Fruit fly (Drosophila melanogaster) whole organism, embryonic: ENCODE data around the gene CG16753.

Experiments
- Ada2b ChIP-seq: fragments of 200-800 bp; sonication (Bioruptor generic); IDR thresholded peaks from 2 replicates; pipeline ENCODE4 v1.3.6; 2022; ENCODE audit warnings: missing biosample characterization, missing genetic modification characterization
- Atf-2 ChIP-seq: fragments of 200-800 bp; sonication (Bioruptor generic); optimal IDR thresholded peaks from 2 replicates; lab custom pipeline; 2016; ENCODE audit warnings: missing biosample characterization, missing genetic modification characterization
- Awh ChIP-seq: fragments of 200-800 bp; sonication (Bioruptor generic); IDR thresholded peaks from 2 replicates; pipeline ENCODE4, ENCODE4 v1.3.6; 2022; ENCODE audit warnings: missing biosample characterization, missing genetic modification characterization
- CG11560 ChIP-seq: fragments of 200-800 bp; sonication (Bioruptor generic); IDR thresholded peaks from 3 replicates; pipeline ENCODE4 v1.3.6; 2022; ENCODE audit warnings: missing biosample characterization, missing genetic modification characterization
- CG12104 ChIP-seq: fragments of 200-800 bp; sonication (Bioruptor generic); optimal IDR thresholded peaks from 3 replicates; lab custom pipeline; 2016; ENCODE audit warnings: missing biosample characterization, missing genetic modification characterization
- CG12299 ChIP-seq: fragments of 200-800 bp; sonication (Bioruptor generic); optimal IDR thresholded peaks from 2 replicates; lab custom pipeline; 2018; ENCODE audit warnings: missing biosample characterization, mild to moderate bottlenecking, missing genetic modification characterization
- CG12744 ChIP-seq: fragments of 200-800 bp; sonication (Bioruptor generic); optimal IDR thresholded peaks from 2 replicates; lab custom pipeline; 2016; ENCODE audit warnings: missing biosample characterization, missing genetic modification characterization
- CG13296 ChIP-seq: fragments of 200-800 bp; sonication (Bioruptor generic); optimal IDR thresholded peaks from 3 replicates; lab custom pipeline; 2018; ENCODE audit warnings: missing biosample characterization, mild to moderate bottlenecking, missing genetic modification characterization
- CG13624 ChIP-seq: fragments of 200-800 bp; sonication (Bioruptor generic); optimal IDR thresholded peaks from 2 replicates; lab custom pipeline; 2016; ENCODE audit warnings: missing biosample characterization, missing genetic modification characterization
- CG13894 ChIP-seq: fragments of 200-800 bp; sonication (Bioruptor generic); optimal IDR thresholded peaks from 3 replicates; lab custom pipeline; 2018; ENCODE audit warnings: missing biosample characterization, mild to moderate bottlenecking, missing genetic modification characterization, moderate library complexity
- CG14860 ChIP-seq: fragments of 200-800 bp; sonication (Bioruptor generic); IDR thresholded peaks from 3 replicates; pipeline ENCODE4 v1.3.6; 2022; ENCODE audit warnings: missing biosample characterization, missing genetic modification characterization; ENCODE audit not compliant: partially characterized antibody
- CG1603 ChIP-seq: fragments of 200-800 bp; sonication (Bioruptor generic); optimal IDR thresholded peaks from 2 replicates; lab custom pipeline; 2019; ENCODE audit warnings: missing biosample characterization, mild to moderate bottlenecking, missing genetic modification characterization, moderate library complexity
- CG16813 ChIP-seq: fragments of 200-800 bp; sonication (Bioruptor generic); IDR thresholded peaks from 3 replicates; pipeline ENCODE4 v1.3.6; 2022; ENCODE audit warnings: missing biosample characterization, missing genetic modification characterization; ENCODE audit not compliant: partially characterized antibody
- CG2199 ChIP-seq: fragments of 200-800 bp; sonication (Bioruptor generic); IDR thresholded peaks from 3 replicates; pipeline ENCODE4 v1.3.6; 2022; ENCODE audit warnings: missing biosample characterization, missing genetic modification characterization
- CG42726 ChIP-seq: fragments of 200-800 bp; sonication (Bioruptor generic); IDR thresholded peaks from 2 replicates; pipeline ENCODE4 v1.3.6; 2022; ENCODE audit warnings: missing biosample characterization, missing genetic modification characterization; ENCODE audit not compliant: partially characterized antibody
- CG4328 ChIP-seq: fragments of 200-800 bp; sonication (Bioruptor generic); optimal IDR thresholded peaks from 3 replicates; lab custom pipeline; 2017; ENCODE audit warnings: missing biosample characterization, missing genetic modification reagents, missing genetic modification characterization
- CG6791 ChIP-seq: fragments of 200-800 bp; sonication (Bioruptor generic); IDR thresholded peaks from 3 replicates; pipeline ENCODE4 v1.3.6; 2022; ENCODE audit warnings: missing biosample characterization, missing genetic modification characterization; ENCODE audit not compliant: partially characterized antibody
- CG6854 ChIP-seq: fragments of 200-800 bp; sonication (Bioruptor generic); optimal IDR thresholded peaks from 3 replicates; lab custom pipeline; 2017; ENCODE audit warnings: missing biosample characterization, mild to moderate bottlenecking, missing genetic modification characterization
- Dll ChIP-seq: fragments of 200-800 bp; sonication (Bioruptor generic); IDR thresholded peaks from 4 replicates; pipeline ENCODE4 v1.3.6; 2022; ENCODE audit warnings: missing biosample characterization, missing genetic modification characterization; ENCODE audit not compliant: partially characterized antibody
- HLH3B ChIP-seq: fragments of 200-800 bp; sonication (Bioruptor generic); IDR thresholded peaks from 2 replicates; pipeline ENCODE4 v1.3.6; 2022; ENCODE audit warnings: missing biosample characterization, missing genetic modification characterization
- HLH4C ChIP-seq: fragments of 200-800 bp; sonication (Bioruptor generic); IDR thresholded peaks from 3 replicates; pipeline ENCODE4 v1.3.6; 2022; ENCODE audit warnings: missing biosample characterization, missing genetic modification characterization; ENCODE audit not compliant: partially characterized antibody
- Hand ChIP-seq: fragments of 200-800 bp; sonication (Bioruptor generic); optimal IDR thresholded peaks from 2 replicates; lab custom pipeline; 2017; ENCODE audit warnings: mild to moderate bottlenecking, missing biosample characterization, missing genetic modification reagents, missing genetic modification characterization
- Hmr ChIP-seq: fragments of 200-800 bp; sonication (Bioruptor generic); optimal IDR thresholded peaks from 3 replicates; lab custom pipeline; 2017; ENCODE audit warnings: mild to moderate bottlenecking, missing biosample characterization, missing genetic modification reagents, missing genetic modification characterization
- Med ChIP-seq: fragments of 200-800 bp; sonication (Bioruptor generic); peaks from one replicate; lab custom pipeline; 2016; ENCODE audit warnings: missing biosample characterization, missing genetic modification characterization, mild to moderate bottlenecking, inconsistent platforms, moderate library complexity
- Pdp1 ChIP-seq, 2 experiments: fragments of 200-800 bp; sonication (Bioruptor generic); optimal IDR thresholded peaks; 3 replicates each; lab custom pipeline; 2016; ENCODE audit warnings: missing biosample characterization in 2 of 2, missing genetic modification characterization in 2 of 2, mild to moderate bottlenecking in 1 of 2, moderate library complexity in 1 of 2
- Rx ChIP-seq: fragments of 200-800 bp; sonication (Bioruptor generic); IDR thresholded peaks from 2 replicates; pipeline ENCODE4 v1.3.6; 2022; ENCODE audit warnings: missing biosample characterization, missing genetic modification characterization
- Scr ChIP-seq: fragments of 200-800 bp; sonication (Bioruptor generic); IDR thresholded peaks from 2 replicates; pipeline ENCODE4 v1.3.6; 2022; ENCODE audit warnings: missing biosample characterization, missing genetic modification characterization; ENCODE audit not compliant: partially characterized antibody
- Vsx1 ChIP-seq: fragments of 200-800 bp; sonication (Bioruptor generic); optimal IDR thresholded peaks from 2 replicates; lab custom pipeline; 2017; ENCODE audit warnings: missing biosample characterization, mild to moderate bottlenecking, missing genetic modification characterization, missing genetic modification reagents
- ash1 ChIP-seq: fragments of 200-800 bp; sonication (Bioruptor generic); optimal IDR thresholded peaks from 2 replicates; lab custom pipeline; 2018; ENCODE audit warnings: missing biosample characterization, mild to moderate bottlenecking, missing genetic modification characterization
- ato ChIP-seq: fragments of 200-800 bp; sonication (Bioruptor generic); IDR thresholded peaks from 2 replicates; pipeline ENCODE4 v1.3.6; 2022; ENCODE audit warnings: missing biosample characterization, missing genetic modification characterization; ENCODE audit not compliant: partially characterized antibody
- bbx ChIP-seq: fragments of 200-800 bp; sonication (Bioruptor generic); IDR thresholded peaks from 2 replicates; pipeline ENCODE4 v1.3.6; 2022; ENCODE audit warnings: missing biosample characterization, missing genetic modification characterization; ENCODE audit not compliant: partially characterized antibody
- chinmo ChIP-seq: fragments of 200-800 bp; sonication (Bioruptor generic); IDR thresholded peaks from 4 replicates; pipeline ENCODE4 v1.3.6; 2022; ENCODE audit warnings: missing biosample characterization, missing genetic modification characterization; ENCODE audit not compliant: partially characterized antibody
- chm ChIP-seq: fragments of 200-800 bp; sonication (Bioruptor generic); IDR thresholded peaks from 2 replicates; pipeline ENCODE4 v1.3.6; 2022; ENCODE audit warnings: missing biosample characterization, missing genetic modification characterization
- grau ChIP-seq: fragments of 200-800 bp; optimal IDR thresholded peaks from 3 replicates; lab custom pipeline; 2019; ENCODE audit warnings: missing biosample characterization, mild to moderate bottlenecking, missing genetic modification characterization, moderate library complexity
- h ChIP-seq: fragments of >200 bp; optimal IDR thresholded peaks from 2 replicates; lab custom pipeline; 2017
- inv ChIP-seq: fragments of 200-800 bp; sonication (Bioruptor generic); IDR thresholded peaks from 2 replicates; pipeline ENCODE4 v1.3.6; 2022; ENCODE audit warnings: missing biosample characterization, missing genetic modification characterization; ENCODE audit not compliant: partially characterized antibody
- knrl ChIP-seq: fragments of 200-800 bp; sonication (Bioruptor generic); IDR thresholded peaks from 3 replicates; pipeline ENCODE4 v1.3.6; 2022; ENCODE audit warnings: missing biosample characterization, missing genetic modification characterization; ENCODE audit not compliant: partially characterized antibody
- nerfin-2 ChIP-seq: fragments of 200-800 bp; sonication (Bioruptor generic); IDR thresholded peaks from 2 replicates; pipeline ENCODE4 v1.3.6; 2022; ENCODE audit warnings: missing biosample characterization, missing genetic modification characterization; ENCODE audit not compliant: partially characterized antibody
- pita ChIP-seq: fragments of 200-800 bp; sonication (Bioruptor generic); optimal IDR thresholded peaks from 2 replicates; lab custom pipeline; 2017; ENCODE audit warnings: missing biosample characterization, mild to moderate bottlenecking, missing genetic modification characterization
- pzg ChIP-seq: fragments of 200-800 bp; sonication (Bioruptor generic); optimal IDR thresholded peaks from 3 replicates; lab custom pipeline; 2018; ENCODE audit warnings: missing biosample characterization, mild to moderate bottlenecking, missing genetic modification characterization, moderate library complexity
- slbo ChIP-seq: fragments of 200-800 bp; sonication (Bioruptor generic); IDR thresholded peaks from 2 replicates; pipeline ENCODE4 v1.3.6; 2022; ENCODE audit warnings: missing biosample characterization, missing genetic modification characterization
- sr ChIP-seq: fragments of 200-800 bp; sonication (Bioruptor generic); IDR thresholded peaks from 3 replicates; pipeline ENCODE4 v1.3.6; 2022; ENCODE audit warnings: missing biosample characterization, missing genetic modification characterization
- stwl ChIP-seq: fragments of 200-800 bp; sonication (Bioruptor generic); optimal IDR thresholded peaks from 3 replicates; lab custom pipeline; 2018; ENCODE audit warnings: missing biosample characterization, mild to moderate bottlenecking, missing genetic modification characterization, moderate library complexity
- tgo ChIP-seq: fragments of 200-800 bp; sonication (Bioruptor generic); IDR thresholded peaks from 3 replicates; pipeline ENCODE4 v1.3.6; 2022; ENCODE audit warnings: missing biosample characterization, missing genetic modification characterization
- twi ChIP-seq: fragments of 200-800 bp; optimal IDR thresholded peaks from 2 replicates; lab custom pipeline; 2019; ENCODE audit warnings: missing biosample characterization, mild to moderate bottlenecking, missing genetic modification characterization, moderate library complexity
- unc-4 ChIP-seq: fragments of 200-800 bp; sonication (Bioruptor generic); IDR thresholded peaks from 2 replicates; pipeline ENCODE4 v1.3.6; 2022; ENCODE audit warnings: missing biosample characterization, missing genetic modification characterization; ENCODE audit not compliant: partially characterized antibody
- yki ChIP-seq: fragments of >200 bp; optimal IDR thresholded peaks from 3 replicates; lab custom pipeline; 2018
- zen2 ChIP-seq: fragments of 200-800 bp; sonication (Bioruptor generic); IDR thresholded peaks from 3 replicates; pipeline ENCODE4 v1.3.6; 2022; ENCODE audit warnings: missing biosample characterization, missing genetic modification characterization; ENCODE audit not compliant: partially characterized antibody
- zfh2 ChIP-seq: fragments of 200-800 bp; sonication (Bioruptor generic); optimal IDR thresholded peaks from 2 replicates; lab custom pipeline; 2016; ENCODE audit warnings: missing biosample characterization, missing genetic modification characterization

The CG16753 gene

dm6 chr3L:3095590-3095989 is 40.7 kb downstream of the CG16753 start (continued):
- peak; percentile 67 for TF ChIP-seq chm (GFP tag; lab: Robert Waterston, UW)
- peak; percentile 33 for TF ChIP-seq Med (GFP tag; lab: Kevin White, UChicago)
- no peak for TF ChIP-seq Ada2b
- peak; percentile 84 for TF ChIP-seq bbx (GFP tag; lab: Robert Waterston, UW)
- no peak for TF ChIP-seq CG13296
- TF ChIP-seq CG12744 (GFP tag; lab: Kevin White, UChicago): no peak
- TF ChIP-seq knrl (GFP tag; lab: Robert Waterston, UW): peak; percentile 52; the same call in 2 of the 3 replicates
- no peak for TF ChIP-seq pzg (GFP tag; lab: Kevin White, UChicago)
- TF ChIP-seq Rx (GFP tag; lab: Robert Waterston, UW): no peak
- TF ChIP-seq CG14860 (GFP tag; lab: Robert Waterston, UW): peak; percentile 76
- no peak for TF ChIP-seq slbo (GFP tag; lab: Robert Waterston, UW)
- no peak for TF ChIP-seq grau (tag; lab: Kevin White, UChicago)
- peak; percentile 47; the same call in 3 of the 4 replicates for TF ChIP-seq Dll (GFP tag; lab: Robert Waterston, UW)
- TF ChIP-seq CG42726 (GFP tag; lab: Robert Waterston, UW): peak; percentile 94
- no peak for TF ChIP-seq CG13894 (tag; lab: Kevin White, UChicago)
- peak; percentile 28 for TF ChIP-seq CG6854 (GFP tag; lab: Kevin White, UChicago)
- 0 out of 2 replicates have a peak, but pooled peaks have one; percentile 32 for TF ChIP-seq unc-4
- no peak for TF ChIP-seq yki (lab: Kevin White, UChicago)
- peak; percentile 51; the same call in 1 of the 3 replicates for TF ChIP-seq sr (GFP tag; lab: Robert Waterston, UW)
- TF ChIP-seq Vsx1 (GFP tag; lab: Kevin White, UChicago): peak; percentile 40
- no peak for TF ChIP-seq CG12299 (tag; lab: Kevin White, UChicago)
- peak; percentile 53; the same call in 2 of the 3 replicates for TF ChIP-seq zen2
- TF ChIP-seq ash1 (GFP tag; lab: Kevin White, UChicago): no peak
- no peak for TF ChIP-seq Hmr
- no peak for TF ChIP-seq Atf-2 (GFP tag; lab: Kevin White, UChicago)
- no peak for TF ChIP-seq Hand (GFP tag; lab: Kevin White, UChicago)
- no peak for TF ChIP-seq tgo (GFP tag; lab: Robert Waterston, UW)
- peak; percentile 62 for TF ChIP-seq Scr
- TF ChIP-seq CG6791: peak; percentile 91
- no peak for TF ChIP-seq CG4328 (GFP tag; lab: Kevin White, UChicago)
- no peak for TF ChIP-seq h (lab: Kevin White, UChicago)
- no peak for TF ChIP-seq CG1603 (tag; lab: Kevin White, UChicago)
- peak; percentile 89 for TF ChIP-seq ato (GFP tag; lab: Robert Waterston, UW)
- TF ChIP-seq HLH3B (GFP tag; lab: Robert Waterston, UW): no peak
- TF ChIP-seq stwl: no peak
- TF ChIP-seq inv (GFP tag; lab: Robert Waterston, UW): peak; percentile 37; the same call in 1 of the 2 replicates
- TF ChIP-seq CG13624 (GFP tag; lab: Kevin White, UChicago): no peak
- peak; percentile 50; the same call in 1 of the 4 replicates for TF ChIP-seq chinmo (GFP tag; lab: Robert Waterston, UW)
- TF ChIP-seq zfh2 (GFP tag; lab: Kevin White, UChicago): no peak
- TF ChIP-seq CG2199 (GFP tag; lab: Robert Waterston, UW): 0 out of 3 replicates have a peak, but pooled peaks have one; percentile 6
- no peak for TF ChIP-seq CG12104 (GFP tag; lab: Kevin White, UChicago)
- TF ChIP-seq HLH4C (GFP tag; lab: Robert Waterston, UW): peak; percentile 63
- TF ChIP-seq CG16813: peak; percentile 82
- TF ChIP-seq twi (tag; lab: Kevin White, UChicago): no peak
- TF ChIP-seq Pdp1 (GFP tag; optimal IDR thresholded peaks at IDR 0.05; lab: Kevin White, UChicago): no peak
- TF ChIP-seq nerfin-2 (GFP tag; lab: Robert Waterston, UW): peak; percentile 81
- TF ChIP-seq CG11560 (tag; lab: Robert Waterston, UW): no peak
- no peak for TF ChIP-seq pita
- TF ChIP-seq Awh (GFP tag; lab: Robert Waterston, UW): no peak
